Fruit fly (Drosophila melanogaster): ENCODE measurements around the gene CG13931.

Gene CG13931

dm6 chr3L:1670008-1670407, 32.2 kb downstream of the CG13931 start, which contains the start of gene RabX5:
Gene RabX5 (minus strand): TSS chr3L:1670108.
- TF ChIP-seq Smox (GFP tag; optimal IDR thresholded peaks at IDR 0.05) (no peak), Sox102F (GFP tag; optimal IDR thresholded peaks at IDR 0.05) (no peak), CG31627 (GFP tag; optimal IDR thresholded peaks at IDR 0.05) (no peak), CG6854 (GFP tag; optimal IDR thresholded peaks at IDR 0.05) (no peak)

DNA sequence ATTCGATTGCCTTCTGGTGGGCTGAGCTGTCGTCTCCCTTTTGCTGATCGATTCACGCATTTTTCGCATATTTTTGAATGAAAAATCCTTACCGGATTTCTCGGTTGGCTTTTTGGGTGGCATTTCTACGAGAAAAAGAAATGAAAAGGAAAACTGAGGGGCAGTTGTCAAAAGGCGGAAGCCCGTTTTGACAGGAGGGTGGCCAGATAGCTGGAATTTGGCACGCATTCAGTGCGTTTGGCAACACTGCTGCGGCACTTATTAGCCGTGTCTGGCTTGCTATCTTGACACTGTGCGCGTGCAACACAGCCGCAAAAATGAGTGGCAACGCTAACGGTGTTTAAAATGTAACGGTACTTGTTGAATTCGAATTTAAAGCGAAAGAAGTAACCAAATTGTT, 33.7 kb downstream of the CG13931 start, which contains the start of gene RpL23A:
Gene RpL23A, minus strand, starts transcription at position 151 of the 400 bp plus-strand sequence.
- TF ChIP-seq CG6163 (GFP tag; IDR thresholded peaks at IDR 0.05) (peak; percentile 93), CG6276 (GFP tag; optimal IDR thresholded peaks at IDR 0.05) (no peak), CG15336 (GFP tag; IDR thresholded peaks at IDR 0.05) (no peak), CG11902 (GFP tag; optimal IDR thresholded peaks at IDR 0.05) (peak; percentile 81), fd59A (GFP tag; optimal IDR thresholded peaks at IDR 0.05) (peak; percentile 51), salr (GFP tag; optimal IDR thresholded peaks at IDR 0.05) (peak in 1 of 2 experiments; percentile 86), svp (GFP tag) (no peak), Eip75B (GFP tag; optimal IDR thresholded peaks at IDR 0.05) (peak; percentile 85), CG4318 (GFP tag; optimal IDR thresholded peaks at IDR 0.05) (no peak), Blimp-1 (GFP tag; optimal IDR thresholded peaks at IDR 0.05) (peak; percentile 84), dac (GFP tag; optimal IDR thresholded peaks at IDR 0.05) (peak; percentile 62), CG6792 (GFP tag; optimal IDR thresholded peaks at IDR 0.05) (peak; percentile 73), Ets96B (tag; optimal IDR thresholded peaks at IDR 0.05) (peak; percentile 39), Gug (GFP tag; IDR thresholded peaks at IDR 0.05) (peak; percentile 46; the same call in 1 of the 2 replicates), CG8632 (GFP tag; optimal IDR thresholded peaks at IDR 0.05) (no peak), achi (GFP tag; optimal IDR thresholded peaks at IDR 0.05) (peak; percentile 100), CG11294 (GFP tag; IDR thresholded peaks at IDR 0.05) (peak; percentile 35; the same call in 1 of the 2 replicates), Smox (GFP tag; optimal IDR thresholded peaks at IDR 0.05) (peak; percentile 79), CG6808 (GFP tag; optimal IDR thresholded peaks at IDR 0.05) (no peak), fkh (GFP tag; optimal IDR thresholded peaks at IDR 0.05) (peak; percentile 77), esn (GFP tag; optimal IDR thresholded peaks at IDR 0.05) (peak; percentile 91), Ets21C (GFP tag; optimal IDR thresholded peaks at IDR 0.05) (peak; percentile 74), eg (GFP tag; IDR thresholded peaks at IDR 0.05) (peak; percentile 84), CG34406 (GFP tag; optimal IDR thresholded peaks at IDR 0.05) (peak; percentile 58), CG3919 (GFP tag; optimal IDR thresholded peaks at IDR 0.05) (no peak), ss (GFP tag; optimal IDR thresholded peaks at IDR 0.05) (peak; percentile 56 to 85), CG9139 (GFP tag; optimal IDR thresholded peaks at IDR 0.05) (peak; percentile 77), vri (GFP tag; optimal IDR thresholded peaks at IDR 0.05) (no peak), Lpt (GFP tag; optimal IDR thresholded peaks at IDR 0.05) (no peak), CG10631 (GFP tag; optimal IDR thresholded peaks at IDR 0.05) (no peak), Sox102F (GFP tag; optimal IDR thresholded peaks at IDR 0.05) (peak; percentile 70), Hr38 (GFP tag; optimal IDR thresholded peaks at IDR 0.05) (no peak), spab (GFP tag; optimal IDR thresholded peaks at IDR 0.05) (no peak), Eip93F (GFP tag; optimal IDR thresholded peaks at IDR 0.05) (no peak), CG10669 (GFP tag; optimal IDR thresholded peaks at IDR 0.05) (no peak), CG1621 (tag; optimal IDR thresholded peaks at IDR 0.05) (peak; percentile 87), Met (GFP tag; optimal IDR thresholded peaks at IDR 0.05) (peak; percentile 85), CG7368 (GFP tag; optimal IDR thresholded peaks at IDR 0.05) (peak; percentile 85), OdsH (GFP tag; optimal IDR thresholded peaks at IDR 0.05) (peak; percentile 79), CG6854 (GFP tag; optimal IDR thresholded peaks at IDR 0.05) (peak; percentile 89), pdm3 (GFP tag; optimal IDR thresholded peaks at IDR 0.05) (no peak), CG3032 (tag; optimal IDR thresholded peaks at IDR 0.05) (peak; percentile 76), cyc (GFP tag; optimal IDR thresholded peaks at IDR 0.05) (peak; percentile 94), net (GFP tag; optimal IDR thresholded peaks at IDR 0.05) (peak; percentile 74), CG11762 (GFP tag; optimal IDR thresholded peaks at IDR 0.05; ENCODE audit: insufficient read depth) (peak; percentile 57), lz (GFP tag; optimal IDR thresholded peaks at IDR 0.05) (peak; percentile 92), topi (GFP tag; optimal IDR thresholded peaks at IDR 0.05) (peak; percentile 87), CG8119 (GFP tag; IDR thresholded peaks at IDR 0.05) (no peak), Sox15 (GFP tag; optimal IDR thresholded peaks at IDR 0.05) (peak; percentile 55)
